Fruit fly (Drosophila melanogaster) whole organism, wandering third instar larva: ENCODE data around the gene Mhc.

Source experiments
- CG32264 ChIP-seq: fragments of 200-800 bp; sonication (Bioruptor generic); optimal IDR thresholded peaks from 2 replicates; lab custom pipeline; 2016; ENCODE audit warnings: missing biosample characterization, missing genetic modification characterization
- CG9705 ChIP-seq: fragments of 200-800 bp; sonication (Bioruptor generic); optimal IDR thresholded peaks from 2 replicates; lab custom pipeline; 2018; ENCODE audit warnings: missing biosample characterization, mild to moderate bottlenecking, missing genetic modification characterization
- CrebA ChIP-seq: fragments of 200-800 bp; sonication (Bioruptor generic); optimal IDR thresholded peaks from 2 replicates; lab custom pipeline; 2016; ENCODE audit warnings: missing biosample characterization, mild to moderate bottlenecking, missing genetic modification characterization, borderline replicate concordance
- Dfd ChIP-seq: fragments of >200 bp; optimal IDR thresholded peaks from 2 replicates; lab custom pipeline; 2017; ENCODE audit warnings: missing biosample characterization, missing genetic modification characterization
- Dif ChIP-seq: fragments of 200-275, 200-300 bp; sonication (Bioruptor generic); optimal IDR thresholded peaks from 2 replicates; lab custom pipeline; 2018; ENCODE audit warnings: missing biosample characterization, missing genetic modification characterization; ENCODE audit not compliant: partially characterized antibody
- GATAd ChIP-seq: sonication (Bioruptor generic); optimal IDR thresholded peaks from 2 replicates; lab custom pipeline; 2016; ENCODE audit warnings: missing biosample characterization, missing genetic modification characterization
- HLH106 ChIP-seq: fragments of 200-800 bp; optimal IDR thresholded peaks from 3 replicates; lab custom pipeline; 2019; ENCODE audit warnings: missing biosample characterization, mild to moderate bottlenecking, missing genetic modification characterization, moderate library complexity
- Hr78 ChIP-seq: fragments of >200 bp; optimal IDR thresholded peaks from 2 replicates; lab custom pipeline; 2017; ENCODE audit warnings: missing biosample characterization, missing genetic modification characterization
- Hr83 ChIP-seq: fragments of 200-300 bp; sonication (Bioruptor generic); optimal IDR thresholded peaks from 2 replicates; lab custom pipeline; 2016; ENCODE audit warnings: missing biosample characterization, mild to moderate bottlenecking, missing genetic modification characterization, moderate library complexity; ENCODE audit not compliant: poor library complexity, severe bottlenecking
- Jra ChIP-seq: sonication (Bioruptor generic); optimal IDR thresholded peaks from 2 replicates; lab custom pipeline; 2016; ENCODE audit warnings: missing biosample characterization, missing genetic modification characterization
- Mio ChIP-seq: sonication (Bioruptor generic); optimal IDR thresholded peaks from 2 replicates; lab custom pipeline; 2016; ENCODE audit warnings: missing biosample characterization, missing genetic modification characterization
- Myc ChIP-seq: fragments of >200 bp; optimal IDR thresholded peaks from 2 replicates; lab custom pipeline; 2017
- Rel ChIP-seq, 2 experiments: fragments of 200-800 bp; sonication (Bioruptor generic) in 1 of 2; optimal IDR thresholded peaks; 2 replicates in 1 of 2; 3 replicates in 1 of 2; lab custom pipeline; 2016 to 2019; ENCODE audit warnings: mild to moderate bottlenecking in 2 of 2, missing biosample characterization in 2 of 2, missing genetic modification characterization in 2 of 2, moderate library complexity in 1 of 2
- Sp1 ChIP-seq: fragments of 200-800 bp; sonication (Bioruptor generic); optimal IDR thresholded peaks from 3 replicates; lab custom pipeline; 2019; ENCODE audit warnings: missing biosample characterization, mild to moderate bottlenecking, missing genetic modification characterization, moderate library complexity
- Vsx2 ChIP-seq: fragments of 200-300, 225-300 bp; sonication (Bioruptor generic); optimal IDR thresholded peaks from 2 replicates; lab custom pipeline; 2018; ENCODE audit warnings: missing biosample characterization, missing genetic modification characterization; ENCODE audit not compliant: partially characterized antibody
- br ChIP-seq: fragments of 200-800 bp; sonication (Bioruptor generic); optimal IDR thresholded peaks from 2 replicates; lab custom pipeline; 2016; ENCODE audit warnings: missing biosample characterization, missing genetic modification characterization
- dmrt93B ChIP-seq: fragments of 200-800 bp; sonication (Bioruptor generic); optimal IDR thresholded peaks from 2 replicates; lab custom pipeline; 2018; ENCODE audit warnings: missing biosample characterization, mild to moderate bottlenecking, missing genetic modification characterization
- dsf ChIP-seq: sonication (Bioruptor generic); optimal IDR thresholded peaks from 2 replicates; lab custom pipeline; 2016; ENCODE audit warnings: missing biosample characterization, missing genetic modification characterization, borderline replicate concordance
- ey ChIP-seq: fragments of 200-800 bp; sonication (Bioruptor generic); optimal IDR thresholded peaks from 2 replicates; lab custom pipeline; 2016; ENCODE audit warnings: missing biosample characterization, missing genetic modification characterization
- foxo ChIP-seq, 2 experiments: fragments of 200-800 bp; sonication (Bioruptor generic); optimal IDR thresholded peaks; 2 replicates in 1 of 2; 3 replicates in 1 of 2; lab custom pipeline; 2016 to 2017; ENCODE audit warnings: missing biosample characterization in 2 of 2, missing genetic modification characterization in 2 of 2
- jim ChIP-seq: fragments of 175-275, 200-325 bp; sonication (Bioruptor generic); optimal IDR thresholded peaks from 2 replicates; lab custom pipeline; 2016; ENCODE audit warnings: missing biosample characterization, mild to moderate bottlenecking, missing genetic modification characterization
- lola ChIP-seq: fragments of >200 bp; optimal IDR thresholded peaks from 2 replicates; lab custom pipeline; 2017; ENCODE audit warnings: missing biosample characterization, missing genetic modification characterization
- pan ChIP-seq: fragments of >200 bp; optimal IDR thresholded peaks from 2 replicates; lab custom pipeline; 2017
- rgr ChIP-seq: fragments of 200-800 bp; sonication (Bioruptor generic); optimal IDR thresholded peaks from 3 replicates; lab custom pipeline; 2016; ENCODE audit warnings: missing biosample characterization, mild to moderate bottlenecking, missing genetic modification characterization
- sage ChIP-seq: fragments of 200-800 bp; sonication (Bioruptor generic); optimal IDR thresholded peaks from 2 replicates; lab custom pipeline; 2016; ENCODE audit warnings: missing biosample characterization, mild to moderate bottlenecking, missing genetic modification characterization
- sv ChIP-seq: fragments of 200-800 bp; sonication (Bioruptor generic); optimal IDR thresholded peaks from 3 replicates; lab custom pipeline; 2016; ENCODE audit warnings: missing biosample characterization, missing genetic modification characterization
- tai ChIP-seq: sonication (Bioruptor generic); optimal IDR thresholded peaks from 2 replicates; lab custom pipeline; 2016; ENCODE audit warnings: missing biosample characterization, missing genetic modification characterization
- usp ChIP-seq: fragments of >200 bp; optimal IDR thresholded peaks from 2 replicates; lab custom pipeline; 2017; ENCODE audit warnings: missing biosample characterization, missing genetic modification characterization
- woc ChIP-seq: sonication (Bioruptor generic); optimal IDR thresholded peaks from 2 replicates; lab custom pipeline; 2016; ENCODE audit warnings: missing biosample characterization, mild to moderate bottlenecking, missing genetic modification characterization

Mhc gene

dm6 chr2L:16747145-16747544, 19.2 kb upstream of the Mhc start:
- TF ChIP-seq Dif (GFP tag; lab: Kevin White, UChicago): no peak
- TF ChIP-seq, all 38 proteins: peak for 0

dm6 chr2L:16752340-16752739, 14.0 kb upstream of the Mhc start:
- TF ChIP-seq CG32264 (GFP tag; lab: Kevin White, UChicago) (no peak), Vsx2 (GFP tag; lab: Kevin White, UChicago) (no peak), ey (GFP tag; lab: Kevin White, UChicago) (no peak), Hr83 (no peak), tai (GFP tag; lab: Kevin White, UChicago) (no peak), GATAd (GFP tag; lab: Kevin White, UChicago) (no peak), usp (GFP tag; lab: Kevin White, UChicago) (no peak), Mio (GFP tag; lab: Kevin White, UChicago) (no peak), br (GFP tag; lab: Kevin White, UChicago) (no peak), dmrt93B (GFP tag; lab: Kevin White, UChicago) (no peak)
- TF ChIP-seq, all 38 proteins: peak for 0

dm6 chr2L:16754074-16754473, 12.3 kb upstream of the Mhc start, which contains the start of gene yellow-b:
yellow-b (plus strand) TSS chr2L:16754336.
- TF ChIP-seq sv: no peak
- no peak for TF ChIP-seq Jra (GFP tag; lab: Kevin White, UChicago)
- TF ChIP-seq dsf (GFP tag; lab: Kevin White, UChicago): no peak
- TF ChIP-seq jim: no peak
- TF ChIP-seq Dif (GFP tag; lab: Kevin White, UChicago): peak; percentile 52
- no peak for TF ChIP-seq foxo (GFP tag; optimal IDR thresholded peaks at IDR 0.05; lab: Kevin White, UChicago)
- no peak for TF ChIP-seq dmrt93B (GFP tag; lab: Kevin White, UChicago)

dm6 chr2L:16760504-16761417, 5.6 kb upstream of the Mhc start, which contains the start of gene ppk17:
ppk17 (minus strand) TSS chr2L:16760554.
- TF ChIP-seq CrebA (GFP tag; lab: Kevin White, UChicago): no peak
- TF ChIP-seq jim: no peak
- TF ChIP-seq CG32264 (GFP tag; lab: Kevin White, UChicago): no peak
- TF ChIP-seq Mio (GFP tag; lab: Kevin White, UChicago): no peak
- TF ChIP-seq woc: no peak
- TF ChIP-seq Dif (GFP tag; lab: Kevin White, UChicago): no peak
- TF ChIP-seq ey (GFP tag; lab: Kevin White, UChicago): no peak
- TF ChIP-seq Vsx2 (GFP tag; lab: Kevin White, UChicago): no peak
- no peak for TF ChIP-seq CG9705
- TF ChIP-seq Myc: no peak
- no peak for TF ChIP-seq usp (GFP tag; lab: Kevin White, UChicago)
- no peak for TF ChIP-seq Sp1
- no peak for TF ChIP-seq GATAd (GFP tag; lab: Kevin White, UChicago)
- TF ChIP-seq br (GFP tag; lab: Kevin White, UChicago): no peak
- no peak for TF ChIP-seq lola
- TF ChIP-seq tai (GFP tag; lab: Kevin White, UChicago): no peak

- TF ChIP-seq sv: no peak
- no peak for TF ChIP-seq Rel (GFP tag; optimal IDR thresholded peaks at IDR 0.05; lab: Kevin White, UChicago)
- no peak for TF ChIP-seq Rel (tag; optimal IDR thresholded peaks at IDR 0.05; lab: Kevin White, UChicago)
- TF ChIP-seq foxo (GFP tag; optimal IDR thresholded peaks at IDR 0.05; lab: Kevin White, UChicago): no peak
- TF ChIP-seq sage: no peak
- TF ChIP-seq, all 38 proteins: peak for 0
Measured at dm6 chr2L:16761891-16762290, 4.5 kb upstream of the Mhc start.

- TF ChIP-seq pan (lab: Kevin White, UChicago) (no peak), sv (no peak), br (GFP tag; lab: Kevin White, UChicago) (no peak), Dif (GFP tag; lab: Kevin White, UChicago) (no peak), HLH106 (tag; lab: Kevin White, UChicago) (no peak), Hr83 (no peak), Rel (GFP tag; optimal IDR thresholded peaks at IDR 0.05; lab: Kevin White, UChicago) (no peak), Rel (tag; optimal IDR thresholded peaks at IDR 0.05; lab: Kevin White, UChicago) (no peak), CrebA (GFP tag; lab: Kevin White, UChicago) (no peak), Hr78 (GFP tag; lab: Kevin White, UChicago) (no peak), dmrt93B (GFP tag; lab: Kevin White, UChicago) (no peak), rgr (GFP tag; lab: Kevin White, UChicago) (no peak), usp (GFP tag; lab: Kevin White, UChicago) (no peak), Jra (GFP tag; lab: Kevin White, UChicago) (no peak), ey (GFP tag; lab: Kevin White, UChicago) (no peak), Dfd (no peak)
- TF ChIP-seq, all 38 proteins: peak for 0
Measured at dm6 chr2L:16764480-16764879, 1.9 kb upstream of the Mhc start.
